Worm (Caenorhabditis elegans) whole organism, L3 larva: ENCODE results near the gene zipt-15.
A peak's percentile ranks its signal among the peaks of the same experiment; 100 is the strongest.

ENCODE experiments used
- R02D3.7 ChIP-seq: fragments of 150-350 bp; optimal IDR thresholded peaks from 2 replicates; lab custom pipeline; 2014; ENCODE audit warnings: missing biosample characterization, missing genetic modification characterization
- ZK546.5 ChIP-seq: sonication (generic microtip); optimal IDR thresholded peaks from 2 replicates; lab custom pipeline; 2017; ENCODE audit warnings: missing biosample characterization, missing genetic modification characterization
- aly-2 ChIP-seq: fragments of 150-350 bp; optimal IDR thresholded peaks from 2 replicates; lab custom pipeline; 2014; ENCODE audit warnings: missing biosample characterization, missing genetic modification characterization
- ama-1 ChIP-seq: fragments of 150-350 bp; optimal IDR thresholded peaks from 2 replicates; lab custom pipeline; 2018
- ceh-16 ChIP-seq: sonication (generic microtip); optimal IDR thresholded peaks from 2 replicates; lab custom pipeline; 2017; ENCODE audit warnings: missing biosample characterization, missing genetic modification characterization
- ceh-28 ChIP-seq: fragments of 150-350 bp; optimal IDR thresholded peaks from 2 replicates; lab custom pipeline; 2014; ENCODE audit warnings: missing biosample characterization, missing genetic modification reagents, missing genetic modification characterization
- ceh-9 ChIP-seq: sonication (generic microtip); optimal IDR thresholded peaks from 2 replicates; lab custom pipeline; 2018; ENCODE audit warnings: missing biosample characterization, missing genetic modification characterization
- egl-5 ChIP-seq: fragments of 150-350 bp; optimal IDR thresholded peaks from 2 replicates; lab custom pipeline; 2017; ENCODE audit warnings: missing biosample characterization, missing genetic modification reagents, missing genetic modification characterization, inconsistent platforms
- elt-1 ChIP-seq: fragments of 150-350 bp; optimal IDR thresholded peaks from 2 replicates; lab custom pipeline; 2014; ENCODE audit warnings: missing biosample characterization, missing genetic modification characterization
- elt-2 ChIP-seq: sonication (generic microtip); optimal IDR thresholded peaks from 2 replicates; lab custom pipeline; 2016; ENCODE audit warnings: missing genetic modification reagents, mild to moderate bottlenecking, missing genetic modification characterization, missing compliant biosample characterization
- elt-3 ChIP-seq, 3 experiments: fragments of 150-350 bp in 1 of 3; sonication (generic microtip) in 2 of 3; optimal IDR thresholded peaks; 2 replicates in 2 of 3; 4 replicates in 1 of 3; lab custom pipeline; 2014 to 2017; ENCODE audit warnings: missing biosample characterization in 3 of 3, missing genetic modification characterization in 3 of 3
- fkh-10 ChIP-seq: sonication (generic microtip); optimal IDR thresholded peaks from 2 replicates; lab custom pipeline; 2017; ENCODE audit warnings: missing biosample characterization, missing genetic modification reagents, missing genetic modification characterization
- fkh-2 ChIP-seq: fragments of 150-350 bp; optimal IDR thresholded peaks from 2 replicates; lab custom pipeline; 2014; ENCODE audit warnings: missing biosample characterization, missing genetic modification reagents, missing genetic modification characterization
- hmg-11 ChIP-seq: sonication (generic microtip); optimal IDR thresholded peaks from 2 replicates; lab custom pipeline; 2016; ENCODE audit warnings: missing genetic modification characterization, missing compliant biosample characterization
- jun-1 ChIP-seq: fragments of 150-350 bp; optimal IDR thresholded peaks from 2 replicates; lab custom pipeline; 2014; ENCODE audit warnings: missing biosample characterization, missing genetic modification reagents, missing genetic modification characterization
- lin-15B ChIP-seq: fragments of 150-350 bp; optimal IDR thresholded peaks from 2 replicates; lab custom pipeline; 2014; ENCODE audit warnings: missing biosample characterization, missing genetic modification characterization
- lsy-12 ChIP-seq: sonication (generic microtip); optimal IDR thresholded peaks from 2 replicates; lab custom pipeline; 2016; ENCODE audit warnings: mild to moderate bottlenecking, missing genetic modification characterization, missing compliant biosample characterization
- nfya-1 ChIP-seq: sonication (generic microtip); optimal IDR thresholded peaks from 2 replicates; lab custom pipeline; 2017; ENCODE audit warnings: missing genetic modification characterization, mild to moderate bottlenecking, missing compliant biosample characterization, antibody characterized with exemption, moderate library complexity; ENCODE audit not compliant: insufficient read depth
- nhr-11 ChIP-seq: fragments of 150-350 bp; optimal IDR thresholded peaks from 2 replicates; lab custom pipeline; 2014; ENCODE audit warnings: missing biosample characterization, missing genetic modification characterization
- nhr-12 ChIP-seq: fragments of 150-350 bp; optimal IDR thresholded peaks from 2 replicates; lab custom pipeline; 2014; ENCODE audit warnings: missing biosample characterization, missing genetic modification characterization
- nhr-23 ChIP-seq: fragments of 150-350 bp; optimal IDR thresholded peaks from 2 replicates; lab custom pipeline; 2014; ENCODE audit warnings: missing biosample characterization, missing genetic modification reagents, missing genetic modification characterization
- nhr-25 ChIP-seq: sonication (generic microtip); optimal IDR thresholded peaks from 2 replicates; lab custom pipeline; 2017; ENCODE audit warnings: missing biosample characterization, missing genetic modification characterization
- nhr-43 ChIP-seq: sonication (generic microtip); optimal IDR thresholded peaks from 2 replicates; lab custom pipeline; 2016; ENCODE audit warnings: mild to moderate bottlenecking, missing genetic modification characterization, missing compliant biosample characterization; ENCODE audit not compliant: poor library complexity, severe bottlenecking
- nhr-77 ChIP-seq: fragments of 150-350 bp; optimal IDR thresholded peaks from 2 replicates; lab custom pipeline; 2014; ENCODE audit warnings: missing biosample characterization, missing genetic modification characterization
- tbx-2 ChIP-seq: sonication (generic microtip); optimal IDR thresholded peaks from 2 replicates; lab custom pipeline; 2016; ENCODE audit warnings: mild to moderate bottlenecking, missing genetic modification characterization, missing compliant biosample characterization
- unc-62 ChIP-seq: fragments of 150-350 bp; sonication (generic microtip); optimal IDR thresholded peaks from 4 replicates; lab custom pipeline; 2014; ENCODE audit warnings: missing biosample characterization, missing genetic modification reagents, missing genetic modification characterization
- zag-1 ChIP-seq: fragments of 150-350 bp; optimal IDR thresholded peaks from 2 replicates; lab custom pipeline; 2014; ENCODE audit warnings: missing biosample characterization, missing genetic modification characterization
- ztf-11 ChIP-seq: fragments of 150-350 bp; optimal IDR thresholded peaks from 2 replicates; lab custom pipeline; 2014; ENCODE audit warnings: missing biosample characterization, missing genetic modification characterization
- ztf-4 ChIP-seq: fragments of 150-350 bp; optimal IDR thresholded peaks from 2 replicates; lab custom pipeline; 2014; ENCODE audit warnings: missing biosample characterization, missing genetic modification characterization

Gene zipt-15

DNA sequence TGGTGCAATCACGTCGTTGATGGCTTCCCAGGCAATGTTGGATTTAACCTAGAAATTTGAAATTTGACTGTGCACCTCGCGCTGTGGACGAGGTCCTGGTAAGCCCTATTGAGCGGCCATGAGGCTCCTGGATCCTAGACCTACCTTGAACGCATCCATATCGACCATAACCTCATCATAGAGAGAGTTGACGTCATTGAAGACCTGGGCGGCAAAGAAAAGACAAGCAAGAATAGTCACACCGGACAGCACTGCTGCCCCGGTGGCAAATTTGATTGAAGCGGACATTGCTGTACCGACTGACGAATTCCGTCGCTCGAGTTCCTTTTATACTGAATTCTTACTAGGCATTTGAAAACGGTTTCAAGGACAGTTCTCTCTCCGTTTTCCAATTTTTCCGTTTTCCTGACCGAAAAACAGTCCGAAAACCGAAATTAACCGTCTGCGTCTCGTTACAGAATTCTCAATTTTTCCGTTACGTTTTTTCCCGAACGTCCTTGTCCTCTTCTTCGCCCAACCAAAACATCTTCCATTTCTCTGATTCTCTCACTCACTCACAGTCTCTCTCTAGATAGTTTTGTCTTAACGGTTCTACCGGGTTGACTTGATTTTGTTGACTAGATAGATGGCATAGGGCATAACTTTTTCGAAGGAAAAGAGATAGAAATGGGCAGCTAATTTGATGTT lies 61.2 kb downstream of the zipt-15 start, which contains the start of gene col-103:
Gene col-103 (minus strand): TSS at position 302 of the 687 bp plus-strand sequence.
- TF ChIP-seq ceh-16 (tag; lab: Kevin White, UChicago) (no peak), ama-1 (lab: Kevin White, UChicago) (peak; percentile 88), nhr-77 (tag; lab: Kevin White, UChicago) (no peak), unc-62 (peak; percentile 14), nhr-23 (tag; lab: Kevin White, UChicago) (peak; percentile 23)

DNA sequence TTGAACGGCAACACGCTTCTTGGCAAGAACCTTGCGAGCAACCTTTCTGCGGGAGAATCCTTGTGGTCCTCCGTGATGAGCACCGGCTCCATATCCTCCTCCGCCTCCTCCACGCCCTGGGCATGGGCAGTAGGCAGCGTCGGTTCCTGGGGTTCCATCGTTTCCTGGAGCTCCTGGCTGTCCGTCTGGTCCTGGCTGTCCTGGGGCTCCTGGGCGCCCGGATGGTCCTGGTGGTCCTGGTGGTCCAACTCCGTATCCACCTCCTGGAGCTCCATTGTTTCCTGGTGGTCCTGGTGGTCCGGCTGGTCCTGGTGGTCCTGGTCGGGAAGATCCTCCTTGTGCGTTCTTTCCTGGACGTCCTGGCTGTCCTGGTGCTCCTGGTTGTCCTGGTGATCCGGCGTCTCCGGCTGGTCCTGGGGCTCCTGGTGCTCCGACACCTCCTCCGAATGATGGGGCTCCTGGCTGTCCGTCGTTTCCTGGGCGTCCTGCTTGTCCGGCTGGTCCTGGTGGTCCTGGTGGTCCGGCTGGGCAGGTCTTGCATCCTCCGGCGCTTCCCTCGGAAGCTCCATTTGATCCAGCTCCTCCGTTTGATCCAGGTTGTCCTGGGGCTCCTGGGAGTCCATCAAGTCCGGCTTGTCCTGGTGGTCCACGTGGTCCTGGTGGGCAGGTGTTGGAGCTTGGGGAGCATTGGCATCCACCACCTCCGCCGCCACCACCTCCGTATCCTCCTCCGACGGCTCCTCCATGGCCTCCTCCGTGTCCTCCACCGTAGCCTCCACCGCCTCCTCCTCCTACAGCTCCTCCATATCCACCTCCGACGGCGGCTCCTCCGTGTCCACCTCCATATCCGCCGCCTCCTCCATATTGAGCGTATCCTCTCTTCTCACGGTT lies 62.0 kb downstream of the zipt-15 start:
- TF ChIP-seq ztf-4 (tag; lab: Kevin White, UChicago), result no peak
- no peak for TF ChIP-seq fkh-2 (tag; lab: Kevin White, UChicago)
- TF ChIP-seq nhr-25, result no peak
- TF ChIP-seq unc-62, result no peak
- no peak for TF ChIP-seq aly-2 (tag; lab: Kevin White, UChicago)
- no peak for TF ChIP-seq elt-1 (tag; lab: Kevin White, UChicago)
- TF ChIP-seq tbx-2 (tag; lab: Kevin White, UChicago), result no peak
- TF ChIP-seq zag-1 (tag; lab: Kevin White, UChicago), result no peak
- no peak for TF ChIP-seq jun-1 (tag; lab: Kevin White, UChicago)
- TF ChIP-seq lsy-12 (tag; lab: Kevin White, UChicago), result no peak
- no peak for TF ChIP-seq hmg-11 (tag; lab: Kevin White, UChicago)
- TF ChIP-seq egl-5 (tag; lab: Kevin White, UChicago), result no peak
- TF ChIP-seq nfya-1 (tag; lab: Kevin White, UChicago), result no peak
- TF ChIP-seq elt-2 (tag; lab: Kevin White, UChicago), result no peak
- TF ChIP-seq ceh-28 (tag; lab: Kevin White, UChicago), result no peak

DNA sequence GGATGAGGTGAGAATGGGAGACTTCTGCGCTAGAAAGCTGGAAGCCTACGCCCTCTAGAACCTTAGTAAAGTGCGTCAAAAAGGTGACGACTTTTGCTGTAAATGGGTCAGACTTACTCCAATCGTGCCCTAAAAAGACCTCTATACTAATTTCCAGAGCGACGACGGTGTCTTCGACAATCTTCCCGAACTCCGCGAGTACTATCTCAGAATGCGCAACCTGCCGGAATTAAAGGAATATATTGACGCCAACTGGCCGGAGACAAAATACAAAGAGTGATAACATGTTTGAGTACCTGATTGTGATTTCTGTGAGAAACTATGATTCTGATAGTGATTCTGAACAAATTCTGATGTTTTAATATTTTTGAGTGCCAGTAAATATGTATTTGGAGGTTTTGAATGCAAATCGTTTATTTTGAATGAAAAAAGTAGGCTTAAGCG lies 62.7 kb downstream of the zipt-15 start:
- no peak for TF ChIP-seq jun-1 (tag; lab: Kevin White, UChicago)
- peak in 1 of 3 experiments; percentile 36 for TF ChIP-seq elt-3 (tag; optimal IDR thresholded peaks at IDR 0.05; lab: Kevin White, UChicago)
- peak; percentile 22 for TF ChIP-seq nhr-43 (tag; lab: Kevin White, UChicago)
- no peak for TF ChIP-seq ztf-11 (tag; lab: Kevin White, UChicago)
- no peak for TF ChIP-seq aly-2 (tag; lab: Kevin White, UChicago)
- no peak for TF ChIP-seq lin-15B (tag; lab: Kevin White, UChicago)
- no peak for TF ChIP-seq nhr-12 (tag; lab: Kevin White, UChicago)
- TF ChIP-seq ama-1 (lab: Kevin White, UChicago), result peak; percentile 82
- no peak for TF ChIP-seq R02D3.7
- peak; percentile 5 for TF ChIP-seq nhr-25
- peak; percentile 49 for TF ChIP-seq nhr-23 (tag; lab: Kevin White, UChicago)
- TF ChIP-seq, all 47 proteins: peak for 5

DNA sequence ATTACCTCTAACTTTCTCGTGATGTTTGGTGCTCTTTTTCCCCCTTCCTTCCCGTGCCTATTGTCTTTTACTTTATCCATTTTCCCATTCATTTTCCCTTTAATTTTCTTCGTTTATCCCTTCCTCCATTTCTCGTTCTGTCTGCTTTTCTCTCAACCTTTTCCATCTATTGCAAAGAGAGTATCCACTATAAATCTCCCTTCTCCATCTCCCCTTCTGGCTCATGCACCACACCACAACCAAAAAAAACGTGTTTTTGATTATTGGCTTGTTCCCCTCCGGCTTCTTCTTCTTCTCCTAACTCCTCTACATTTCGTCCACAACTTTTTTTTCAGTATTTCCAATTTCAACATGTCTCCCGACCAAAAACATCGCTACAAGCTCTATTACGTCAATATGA lies 64.5 kb downstream of the zipt-15 start, which contains the start of gene gst-40:
Gene gst-40 (plus strand): TSS at position 236 of the 400 bp plus-strand sequence.
- TF ChIP-seq hmg-11 (tag; lab: Kevin White, UChicago), result peak; percentile 1
- TF ChIP-seq fkh-10 (GFP tag; lab: Kevin White, UChicago), result no peak
- TF ChIP-seq, all 47 proteins: peak for 1

DNA sequence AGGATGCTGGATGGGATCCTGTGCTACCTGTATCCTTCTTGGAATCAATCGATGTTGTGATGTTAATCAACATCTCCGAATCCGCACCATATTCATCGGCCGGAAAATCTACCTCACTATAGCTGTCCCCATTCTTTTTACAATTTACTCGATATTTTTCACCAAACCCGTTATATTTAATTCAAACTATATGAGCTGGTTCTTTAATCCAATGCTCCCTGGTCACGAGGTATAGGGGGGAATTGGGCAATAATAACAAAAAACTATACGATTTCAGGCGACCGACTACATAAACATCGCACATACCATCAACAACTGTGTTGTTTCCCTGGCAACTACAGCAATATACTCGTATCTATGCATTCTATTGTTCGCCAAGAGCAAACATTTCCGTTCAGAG lies 67.2 kb downstream of the zipt-15 start:
- TF ChIP-seq ZK546.5 (tag; lab: Kevin White, UChicago) (no peak), ceh-9 (tag; lab: Kevin White, UChicago) (no peak), nhr-12 (tag; lab: Kevin White, UChicago) (no peak), fkh-2 (tag; lab: Kevin White, UChicago) (no peak), nhr-11 (tag; lab: Kevin White, UChicago) (no peak), nhr-43 (tag; lab: Kevin White, UChicago) (no peak)
